Worm (Caenorhabditis elegans) whole organism, young adult: Measurements from ENCODE around the gene cdh-9.
A peak's percentile ranks its signal among the peaks of the same experiment; 100 is the strongest.

Experiments
- B0035.1 ChIP-seq: sonication (generic microtip); optimal IDR thresholded peaks from 2 replicates; lab custom pipeline; 2016; ENCODE audit warnings: missing genetic modification characterization, mild to moderate bottlenecking, missing compliant biosample characterization, missing genotype, missing genetic modification reagents
- B0261.1 ChIP-seq: sonication (generic microtip); optimal IDR thresholded peaks from 2 replicates; lab custom pipeline; 2016; ENCODE audit warnings: mild to moderate bottlenecking, missing genetic modification characterization, moderate library complexity, missing compliant biosample characterization
- B0336.3 ChIP-seq: fragments of 200-800 bp; sonication (Bioruptor generic); IDR thresholded peaks from 2 replicates; pipeline ENCODE4 v1.3.6; 2022; ENCODE audit warnings: missing genetic modification characterization, missing compliant biosample characterization
- C06A6.2 ChIP-seq: fragments of 200-800 bp; sonication (Bioruptor generic); conservative IDR thresholded peaks from 2 replicates; pipeline ENCODE4 v1.3.6; 2022; ENCODE audit warnings: missing genetic modification characterization, missing compliant biosample characterization
- F37B4.10 ChIP-seq: fragments of 200-800 bp; sonication (Bioruptor generic); IDR thresholded peaks from 2 replicates; pipeline ENCODE4 v1.3.6; 2022; ENCODE audit warnings: missing genetic modification characterization, missing compliant biosample characterization
- F52B5.7 ChIP-seq: sonication (generic microtip); optimal IDR thresholded peaks from 2 replicates; lab custom pipeline; 2016; ENCODE audit warnings: mild to moderate bottlenecking, missing genetic modification characterization, missing compliant biosample characterization
- F57C9.4 ChIP-seq: sonication (generic microtip); optimal IDR thresholded peaks from 2 replicates; lab custom pipeline; 2017; ENCODE audit warnings: mild to moderate bottlenecking, missing genetic modification characterization, missing compliant biosample characterization
- K11D2.4 ChIP-seq: fragments of 200-800 bp; sonication (Bioruptor generic); IDR thresholded peaks from 2 replicates; pipeline ENCODE4 v1.3.6; 2022; ENCODE audit warnings: missing genetic modification reagents, missing genetic modification characterization, missing compliant biosample characterization
- T07F8.4 ChIP-seq: sonication (generic microtip); optimal IDR thresholded peaks from 2 replicates; lab custom pipeline; 2016; ENCODE audit warnings: mild to moderate bottlenecking, missing genetic modification characterization, moderate library complexity, missing compliant biosample characterization
- Y53G8AR.9 ChIP-seq: fragments of 200-800 bp; sonication (Bioruptor generic); conservative IDR thresholded peaks from 2 replicates; pipeline ENCODE4 v1.3.6; 2022; ENCODE audit warnings: missing genetic modification reagents, missing genetic modification characterization, missing compliant biosample characterization
- ama-1 ChIP-seq, 3 experiments: fragments of 150-350 bp in 1 of 3; sonication (generic microtip) in 2 of 3; optimal IDR thresholded peaks; 2 replicates each; lab custom pipeline; 2014 to 2018; ENCODE audit warnings: missing biosample characterization in 2 of 3, missing genetic modification characterization in 2 of 3, missing genetic modification reagents in 2 of 3
- aptf-2 ChIP-seq: fragments of 200-800 bp; sonication (Bioruptor generic); conservative IDR thresholded peaks from 2 replicates; pipeline ENCODE4 v1.3.6; 2022; ENCODE audit warnings: missing genetic modification reagents, missing genetic modification characterization, missing compliant biosample characterization
- attf-6 ChIP-seq: fragments of 200-800 bp; sonication (Bioruptor generic); IDR thresholded peaks from 2 replicates; pipeline ENCODE4 v1.3.6; 2022; ENCODE audit warnings: missing genetic modification reagents, missing genetic modification characterization, missing compliant biosample characterization
- ccch-3 ChIP-seq: fragments of 200-800 bp; sonication (Bioruptor generic); optimal IDR thresholded peaks from 2 replicates; lab custom pipeline; 2018; ENCODE audit warnings: mild to moderate bottlenecking, missing genetic modification characterization, missing compliant biosample characterization
- cebp-1 ChIP-seq, 2 experiments: fragments of 200-800 bp in 1 of 2; sonication (Bioruptor generic) in 1 of 2; sonication (generic microtip) in 1 of 2; IDR thresholded peaks in 1 of 2; optimal IDR thresholded peaks in 1 of 2; 2 replicates each; pipeline versions ENCODE4 v1.3.6 to Lab custom; 2017 to 2022; ENCODE audit warnings: missing compliant biosample characterization in 2 of 2, missing genetic modification characterization in 2 of 2, mild to moderate bottlenecking in 1 of 2, missing genetic modification reagents in 1 of 2, moderate library complexity in 1 of 2
- ceh-40 ChIP-seq: fragments of 200-800 bp; sonication (Bioruptor generic); IDR thresholded peaks from 2 replicates; pipeline ENCODE4 v1.3.6; 2022; ENCODE audit warnings: missing genetic modification characterization, missing compliant biosample characterization
- die-1 ChIP-seq: sonication (generic microtip); optimal IDR thresholded peaks from 2 replicates; lab custom pipeline; 2016; ENCODE audit warnings: missing genotype, mild to moderate bottlenecking, missing genetic modification characterization, missing compliant biosample characterization
- dox-1 ChIP-seq: fragments of 200-800 bp; sonication (Bioruptor generic); IDR thresholded peaks from 2 replicates; pipeline ENCODE4 v1.3.6; 2022; ENCODE audit warnings: missing genetic modification reagents, missing genetic modification characterization, missing compliant biosample characterization
- efl-1 ChIP-seq: fragments of 150-350 bp; optimal IDR thresholded peaks from 2 replicates; lab custom pipeline; 2014; ENCODE audit warnings: missing biosample characterization, missing genetic modification reagents, missing genetic modification characterization
- egl-18 ChIP-seq: fragments of 200-800 bp; sonication (Bioruptor generic); IDR thresholded peaks from 2 replicates; pipeline ENCODE4 v1.3.6; 2022; ENCODE audit warnings: missing genetic modification reagents, missing genetic modification characterization, missing compliant biosample characterization
- egl-44 ChIP-seq: fragments of 200-800 bp; sonication (Bioruptor generic); IDR thresholded peaks from 2 replicates; pipeline ENCODE4 v1.3.6; 2022; ENCODE audit warnings: missing genetic modification reagents, missing genetic modification characterization, missing compliant biosample characterization
- ets-4 ChIP-seq: fragments of 200-800 bp; sonication (Bioruptor generic); optimal IDR thresholded peaks from 2 replicates; lab custom pipeline; 2018; ENCODE audit warnings: mild to moderate bottlenecking, missing genetic modification characterization, missing compliant biosample characterization
- him-1 ChIP-seq: sonication (generic microtip); optimal IDR thresholded peaks from 2 replicates; lab custom pipeline; 2016; ENCODE audit warnings: missing genotype, missing genetic modification reagents, missing genetic modification characterization, missing compliant biosample characterization
- hmg-20 ChIP-seq: fragments of 200-800 bp; sonication (Bioruptor generic); IDR thresholded peaks from 2 replicates; pipeline ENCODE4 v1.3.6; 2022; ENCODE audit warnings: missing genetic modification reagents, missing genetic modification characterization, missing compliant biosample characterization
- let-526 ChIP-seq: fragments of 200-800 bp; sonication (Bioruptor generic); IDR thresholded peaks from 2 replicates; pipeline ENCODE4 v1.3.6; 2022; ENCODE audit warnings: missing genetic modification reagents, missing genetic modification characterization, missing compliant biosample characterization
- lin-40 ChIP-seq: sonication (generic microtip); optimal IDR thresholded peaks from 2 replicates; lab custom pipeline; 2016; ENCODE audit warnings: missing genetic modification characterization, mild to moderate bottlenecking, missing compliant biosample characterization, missing genotype, missing genetic modification reagents
- lsy-27 ChIP-seq: sonication (generic microtip); optimal IDR thresholded peaks from 2 replicates; lab custom pipeline; 2017; ENCODE audit warnings: missing genetic modification characterization, mild to moderate bottlenecking, missing compliant biosample characterization, antibody characterized with exemption, missing genotype, borderline replicate concordance; ENCODE audit not compliant: insufficient read depth
- madf-3 ChIP-seq: fragments of 200-800 bp; sonication (Bioruptor generic); IDR thresholded peaks from 2 replicates; pipeline ENCODE4 v1.3.6; 2022; ENCODE audit warnings: missing genetic modification reagents, missing genetic modification characterization, missing compliant biosample characterization
- madf-6 ChIP-seq: fragments of 200-800 bp; sonication (Bioruptor generic); IDR thresholded peaks from 2 replicates; pipeline ENCODE4 v1.3.6; 2022; ENCODE audit warnings: missing genetic modification reagents, missing genetic modification characterization, missing compliant biosample characterization
- mel-28 ChIP-seq: sonication (generic microtip); optimal IDR thresholded peaks from 2 replicates; lab custom pipeline; 2016; ENCODE audit warnings: borderline replicate concordance, mild to moderate bottlenecking, missing genetic modification characterization, missing compliant biosample characterization
- mes-4 ChIP-seq: sonication (generic microtip); optimal IDR thresholded peaks from 2 replicates; lab custom pipeline; 2016; ENCODE audit warnings: missing genotype, missing genetic modification characterization, missing compliant biosample characterization
- nfyb-1 ChIP-seq: fragments of 200-800 bp; sonication (Bioruptor generic); IDR thresholded peaks from 2 replicates; pipeline ENCODE4 v1.3.6; 2022; ENCODE audit warnings: missing genetic modification reagents, missing genetic modification characterization, missing compliant biosample characterization
- rcor-1 ChIP-seq: fragments of 200-800 bp; sonication (Bioruptor generic); IDR thresholded peaks from 2 replicates; pipeline ENCODE4 v1.3.6; 2022; ENCODE audit warnings: missing genetic modification reagents, missing genetic modification characterization, missing compliant biosample characterization
- repo-1 ChIP-seq: sonication (generic microtip); optimal IDR thresholded peaks from 2 replicates; lab custom pipeline; 2017; ENCODE audit warnings: mild to moderate bottlenecking, missing genetic modification characterization, missing compliant biosample characterization
- sdz-38 ChIP-seq: sonication (generic microtip); optimal IDR thresholded peaks from 2 replicates; lab custom pipeline; 2016; ENCODE audit warnings: missing genotype, missing genetic modification characterization, missing compliant biosample characterization
- snpc-1.3 ChIP-seq: sonication (generic microtip); optimal IDR thresholded peaks from 2 replicates; lab custom pipeline; 2017; ENCODE audit warnings: missing genetic modification characterization, mild to moderate bottlenecking, missing compliant biosample characterization, antibody characterized with exemption, moderate library complexity, missing genotype, missing genetic modification reagents; ENCODE audit not compliant: insufficient read depth
- snpc-3.4 ChIP-seq: sonication (generic microtip); optimal IDR thresholded peaks from 2 replicates; lab custom pipeline; 2017; ENCODE audit warnings: missing genetic modification characterization, mild to moderate bottlenecking, missing compliant biosample characterization, antibody characterized with exemption, moderate library complexity, missing genotype, missing genetic modification reagents
- somi-1 ChIP-seq: fragments of 200-800 bp; sonication (Bioruptor generic); optimal IDR thresholded peaks from 2 replicates; lab custom pipeline; 2018; ENCODE audit warnings: mild to moderate bottlenecking, missing genetic modification characterization, missing compliant biosample characterization
- sptf-2 ChIP-seq: fragments of 200-800 bp; sonication (Bioruptor generic); optimal IDR thresholded peaks from 2 replicates; lab custom pipeline; 2018; ENCODE audit warnings: mild to moderate bottlenecking, missing genetic modification characterization, missing compliant biosample characterization
- tbp1 ChIP-seq: fragments of 200-800 bp; sonication (Bioruptor generic); optimal IDR thresholded peaks from 2 replicates; lab custom pipeline; 2018; ENCODE audit warnings: mild to moderate bottlenecking, missing genetic modification characterization, missing compliant biosample characterization
- unc-130 ChIP-seq: sonication (generic microtip); optimal IDR thresholded peaks from 2 replicates; lab custom pipeline; 2016; ENCODE audit warnings: missing genetic modification reagents, missing genetic modification characterization, missing compliant biosample characterization
- unc-62 ChIP-seq: fragments of 150-350 bp; optimal IDR thresholded peaks from 2 replicates; lab custom pipeline; 2014; ENCODE audit warnings: missing biosample characterization, missing genetic modification reagents, missing genetic modification characterization
- ztf-22 ChIP-seq: fragments of 200-800 bp; sonication (Bioruptor generic); optimal IDR thresholded peaks from 2 replicates; lab custom pipeline; 2018; ENCODE audit warnings: mild to moderate bottlenecking, missing genetic modification characterization, moderate library complexity, missing compliant biosample characterization
- ztf-25 ChIP-seq: fragments of 200-800 bp; sonication (Bioruptor generic); IDR thresholded peaks from 2 replicates; pipeline ENCODE4 v1.3.6; 2022; ENCODE audit warnings: missing genetic modification reagents, missing genetic modification characterization, missing compliant biosample characterization
- ztf-26 ChIP-seq: sonication (generic microtip); optimal IDR thresholded peaks from 2 replicates; lab custom pipeline; 2017; ENCODE audit warnings: missing genetic modification characterization, missing compliant biosample characterization
- ztf-28 ChIP-seq: fragments of 200-800 bp; sonication (Bioruptor generic); IDR thresholded peaks from 2 replicates; pipeline ENCODE4 v1.3.6; 2022; ENCODE audit warnings: missing genetic modification reagents, missing genetic modification characterization, missing compliant biosample characterization

The cdh-9 gene

ce11 chrX:16590230-16590629 lies 4.8 kb upstream of the cdh-9 start (continued):
- no peak for TF ChIP-seq egl-18
- 0 out of 2 replicates have a peak, but pooled peaks have one; percentile 39 for TF ChIP-seq attf-6
- peak; percentile 47 for TF ChIP-seq snpc-1.3 (tag; lab: Kevin White, UChicago)
- no peak for TF ChIP-seq K11D2.4 (GFP tag; lab: Robert Waterston, UW)
- TF ChIP-seq, all 124 proteins: peak for 27

- TF ChIP-seq rcor-1 (peak; percentile 72), sdz-38 (tag; lab: Kevin White, UChicago) (no peak), ztf-22 (GFP tag; lab: Kevin White, UChicago) (peak; percentile 50), efl-1 (peak; percentile 26), ceh-40 (no peak), dox-1 (GFP tag; lab: Robert Waterston, UW) (peak; percentile 73), repo-1 (tag; lab: Kevin White, UChicago) (peak; percentile 42), die-1 (peak; percentile 82), F52B5.7 (tag; lab: Kevin White, UChicago) (peak; percentile 39), ccch-3 (GFP tag; lab: Kevin White, UChicago) (no peak), lin-40 (tag; lab: Kevin White, UChicago) (no peak), egl-18 (0 out of 2 replicates have a peak, but pooled peaks have one; percentile 17), B0035.1 (peak; percentile 19), snpc-3.4 (tag; lab: Kevin White, UChicago) (peak; percentile 59), ztf-28 (0 out of 2 replicates have a peak, but pooled peaks have one; percentile 15), unc-130 (GFP tag; lab: Kevin White, UChicago) (peak; percentile 39), ztf-25 (GFP tag; lab: Robert Waterston, UW) (peak; percentile 90), B0336.3 (GFP tag; lab: Robert Waterston, UW) (no peak), let-526 (GFP tag; lab: Robert Waterston, UW) (peak; percentile 60; the same call in 1 of the 2 replicates), unc-62 (GFP tag; lab: Kevin White, UChicago) (no peak), mes-4 (peak; percentile 50), F37B4.10 (GFP tag; lab: Robert Waterston, UW) (no peak), Y53G8AR.9 (GFP tag; lab: Robert Waterston, UW) (0 out of 2 replicates have a peak, but pooled peaks have one; percentile 19), egl-44 (peak; percentile 67), cebp-1 (GFP tag; IDR thresholded peaks at IDR 0.05; lab: Robert Waterston, UW) (peak; percentile 39; the same call in 1 of the 2 replicates), cebp-1 (tag; optimal IDR thresholded peaks at IDR 0.05; lab: Kevin White, UChicago) (peak; percentile 71), lsy-27 (tag; lab: Kevin White, UChicago) (peak; percentile 53), him-1 (peak; percentile 72), madf-3 (GFP tag; lab: Robert Waterston, UW) (no peak), ama-1 (optimal IDR thresholded peaks at IDR 0.05; lab: Kevin White, UChicago) (no peak), ama-1 (GFP tag; optimal IDR thresholded peaks at IDR 0.05; lab: Kevin White, UChicago) (peak; percentile 14 to 90), ztf-26 (tag; lab: Kevin White, UChicago) (peak; percentile 45), tbp1 (GFP tag; lab: Kevin White, UChicago) (peak; percentile 96), F57C9.4 (no peak), madf-6 (GFP tag; lab: Robert Waterston, UW) (peak; percentile 68), hmg-20 (GFP tag; lab: Robert Waterston, UW) (peak; percentile 77; the same call in 1 of the 2 replicates), T07F8.4 (tag; lab: Kevin White, UChicago) (peak; percentile 79), aptf-2 (GFP tag; lab: Robert Waterston, UW) (no peak), somi-1 (GFP tag; lab: Kevin White, UChicago) (peak; percentile 65), C06A6.2 (GFP tag; lab: Robert Waterston, UW) (no peak), sptf-2 (no peak), nfyb-1 (peak; percentile 83; the same call in 1 of the 2 replicates), mel-28 (tag; lab: Kevin White, UChicago) (peak; percentile 8), ets-4 (GFP tag; lab: Kevin White, UChicago) (no peak), B0261.1 (tag; lab: Kevin White, UChicago) (peak; percentile 92)
Measured at ce11 chrX:16590803-16591202, 4.2 kb upstream of the cdh-9 start.
